Worm (Caenorhabditis elegans): Measurements from ENCODE around the gene F52H3.11.

ce11 chrII:10048568-10048967, 3.6 kb upstream of the F52H3.11 start, which contains the start of gene flp-4:
- no peak for TF ChIP-seq nhr-77 (tag; optimal IDR thresholded peaks at IDR 0.05)
- TF ChIP-seq egl-27 (tag; optimal IDR thresholded peaks at IDR 0.05): no peak
- TF ChIP-seq skn-1 (tag; optimal IDR thresholded peaks at IDR 0.05): no peak
- no peak for TF ChIP-seq lin-15B (tag; optimal IDR thresholded peaks at IDR 0.05)
- no peak for TF ChIP-seq nhr-76 (tag; optimal IDR thresholded peaks at IDR 0.05)
